Worm (Caenorhabditis elegans) whole organism, midembryonic: Measurements from ENCODE around the gene D1005.2.

Experiments
- T22C8.4 ChIP-seq: fragments of 200-800 bp; sonication (Bioruptor generic); IDR thresholded peaks from 2 replicates; pipeline ENCODE4 v1.3.6; 2022; ENCODE audit warnings: missing genetic modification characterization, missing compliant biosample characterization
- cog-1 ChIP-seq: sonication (generic microtip); optimal IDR thresholded peaks from 2 replicates; lab custom pipeline; 2016; ENCODE audit warnings: missing genetic modification characterization, missing compliant biosample characterization
- flt-1 ChIP-seq: fragments of 200-800 bp; sonication (Bioruptor generic); IDR thresholded peaks from 2 replicates; pipeline ENCODE4 v1.3.6; 2022; ENCODE audit warnings: missing genetic modification characterization, missing compliant biosample characterization
- klf-2 ChIP-seq: fragments of 200-800 bp; sonication (Bioruptor generic); conservative IDR thresholded peaks from 2 replicates; pipeline ENCODE4 v1.3.6; 2022; ENCODE audit warnings: missing genetic modification reagents, missing genetic modification characterization, missing compliant biosample characterization
- med-1 ChIP-seq: sonication (generic microtip); optimal IDR thresholded peaks from 2 replicates; lab custom pipeline; 2017; ENCODE audit warnings: missing genetic modification characterization, mild to moderate bottlenecking, missing compliant biosample characterization, antibody characterized with exemption, missing genetic modification reagents; ENCODE audit not compliant: insufficient read depth
- ref-1 ChIP-seq: fragments of 200-800 bp; sonication (Bioruptor generic); conservative IDR thresholded peaks from 2 replicates; pipeline ENCODE4 v1.3.6; 2022; ENCODE audit warnings: missing genetic modification reagents, missing genetic modification characterization, missing compliant biosample characterization
- tab-1 ChIP-seq: fragments of 200-800 bp; sonication (Bioruptor generic); IDR thresholded peaks from 2 replicates; pipeline ENCODE4 v1.3.6; 2022; ENCODE audit warnings: missing genetic modification characterization, missing compliant biosample characterization
- ztf-23 ChIP-seq: fragments of 200-800 bp; sonication (Bioruptor generic); IDR thresholded peaks from 2 replicates; pipeline ENCODE4 v1.3.6; 2022; ENCODE audit warnings: missing genetic modification reagents, missing genetic modification characterization, missing compliant biosample characterization

DNA sequence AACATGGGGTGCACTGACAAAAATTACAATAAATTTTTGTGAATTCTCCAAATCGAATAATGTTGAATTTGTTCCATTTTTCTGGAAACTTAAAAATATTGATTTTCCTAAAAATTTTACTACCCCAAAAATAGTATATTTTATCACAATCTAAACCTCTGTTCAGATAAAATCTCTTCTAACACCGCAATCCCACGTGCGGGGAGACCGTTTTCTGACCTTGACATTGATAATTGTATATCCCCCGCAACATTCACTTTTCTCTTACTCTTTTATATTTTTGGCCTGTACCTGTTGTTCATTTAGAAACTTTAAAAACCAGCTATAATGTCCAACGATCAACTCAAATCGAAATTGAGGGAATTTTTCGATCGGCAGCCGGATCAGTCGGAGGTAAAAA is at the start of gene D1005.2:
- no peak for TF ChIP-seq klf-2
- TF ChIP-seq cog-1 (tag; lab: Kevin White, UChicago), result no peak
- no peak for TF ChIP-seq flt-1 (GFP tag; lab: Robert Waterston, UW)
- TF ChIP-seq ztf-23 (GFP tag; lab: Robert Waterston, UW), result no peak
- no peak for TF ChIP-seq ref-1 (GFP tag; lab: Robert Waterston, UW)
- no peak for TF ChIP-seq T22C8.4 (GFP tag; lab: Robert Waterston, UW)
- TF ChIP-seq tab-1 (GFP tag; lab: Robert Waterston, UW), result no peak
- no peak for TF ChIP-seq med-1 (GFP tag; lab: Kevin White, UChicago)
